Fruit fly (Drosophila melanogaster) whole organism, pupa: ENCODE data around the gene CG14073.

Source experiments
- CG10348 ChIP-seq: fragments of 200-800 bp; sonication (Bioruptor generic); IDR thresholded peaks from 2 replicates; pipeline ENCODE4 v1.3.6; 2022; ENCODE audit warnings: missing biosample characterization, missing genetic modification characterization
- CG12605 ChIP-seq: fragments of 200-800 bp; sonication (Bioruptor generic); IDR thresholded peaks from 2 replicates; pipeline ENCODE4 v1.3.6; 2022; ENCODE audit warnings: missing biosample characterization, missing genetic modification characterization
- CG13204 ChIP-seq: fragments of 200-800 bp; sonication (Bioruptor generic); optimal IDR thresholded peaks from 2 replicates; lab custom pipeline; 2018; ENCODE audit warnings: missing biosample characterization, mild to moderate bottlenecking, missing genetic modification characterization, moderate library complexity
- CG14655 ChIP-seq: fragments of 200-800 bp; sonication (Bioruptor generic); optimal IDR thresholded peaks from 3 replicates; lab custom pipeline; 2017; ENCODE audit warnings: mild to moderate bottlenecking, missing biosample characterization, missing genetic modification reagents, missing genetic modification characterization
- CG15710 ChIP-seq: fragments of 200-800 bp; sonication (Bioruptor generic); optimal IDR thresholded peaks from 2 replicates; lab custom pipeline; 2018; ENCODE audit warnings: missing biosample characterization, mild to moderate bottlenecking, missing genetic modification characterization, moderate library complexity
- CG17806 ChIP-seq: fragments of 200-800 bp; sonication (Bioruptor generic); optimal IDR thresholded peaks from 2 replicates; lab custom pipeline; 2018; ENCODE audit warnings: missing biosample characterization, mild to moderate bottlenecking, missing genetic modification characterization, moderate library complexity
- CG32121 ChIP-seq: fragments of 200-800 bp; sonication (Bioruptor generic); IDR thresholded peaks from 2 replicates; pipeline ENCODE4 v1.3.6; 2022; ENCODE audit warnings: missing biosample characterization, missing genetic modification characterization
- CG34367 ChIP-seq: fragments of 200-800 bp; sonication (Bioruptor generic); optimal IDR thresholded peaks from 2 replicates; lab custom pipeline; 2018; ENCODE audit warnings: missing biosample characterization, mild to moderate bottlenecking, missing genetic modification characterization
- CG4496 ChIP-seq: fragments of 200-800 bp; sonication (Bioruptor generic); IDR thresholded peaks from 3 replicates; pipeline ENCODE4 v1.3.6; 2022; ENCODE audit warnings: missing biosample characterization, missing genetic modification characterization
- CG8159 ChIP-seq: fragments of 200-800 bp; sonication (Bioruptor generic); optimal IDR thresholded peaks from 3 replicates; lab custom pipeline; 2018; ENCODE audit warnings: missing biosample characterization, mild to moderate bottlenecking, missing genetic modification characterization, moderate library complexity
- CG8301 ChIP-seq: fragments of 200-800 bp; sonication (Bioruptor generic); optimal IDR thresholded peaks from 2 replicates; lab custom pipeline; 2018; ENCODE audit warnings: missing biosample characterization, mild to moderate bottlenecking, missing genetic modification characterization
- CG9948 ChIP-seq: fragments of 200-800 bp; sonication (Bioruptor generic); optimal IDR thresholded peaks from 2 replicates; lab custom pipeline; 2018; ENCODE audit warnings: missing biosample characterization, mild to moderate bottlenecking, missing genetic modification characterization, moderate library complexity
- D1 ChIP-seq: fragments of 200-800 bp; sonication (Bioruptor generic); optimal IDR thresholded peaks from 2 replicates; lab custom pipeline; 2018; ENCODE audit warnings: missing biosample characterization, mild to moderate bottlenecking, missing genetic modification characterization, moderate library complexity
- EcR ChIP-seq: fragments of 200-800 bp; sonication (Bioruptor generic); optimal IDR thresholded peaks from 3 replicates; lab custom pipeline; 2019; ENCODE audit warnings: missing biosample characterization, missing genetic modification characterization, mild to moderate bottlenecking, moderate library complexity, missing genetic modification reagents
- Ets98B ChIP-seq: fragments of 200-800 bp; sonication (Bioruptor generic); IDR thresholded peaks from 2 replicates; pipeline ENCODE4 v1.3.6; 2022; ENCODE audit warnings: missing biosample characterization, missing genetic modification characterization
- Pif1A ChIP-seq: fragments of 200-800 bp; sonication (Bioruptor generic); optimal IDR thresholded peaks from 3 replicates; lab custom pipeline; 2016; ENCODE audit warnings: missing biosample characterization, missing genetic modification characterization
- Pif1B ChIP-seq: fragments of 200-800 bp; sonication (Bioruptor generic); optimal IDR thresholded peaks from 3 replicates; lab custom pipeline; 2016; ENCODE audit warnings: missing biosample characterization, missing genetic modification characterization
- Snoo ChIP-seq: fragments of 200-800 bp; sonication (Bioruptor generic); optimal IDR thresholded peaks from 3 replicates; lab custom pipeline; 2017; ENCODE audit warnings: missing biosample characterization, mild to moderate bottlenecking, missing genetic modification characterization, inconsistent platforms
- fd96Ca ChIP-seq: fragments of 200-800 bp; sonication (Bioruptor generic); IDR thresholded peaks from 3 replicates; pipeline ENCODE4 v1.3.6; 2022; ENCODE audit warnings: missing biosample characterization, missing genetic modification characterization
- gl ChIP-seq: fragments of 200-800 bp; sonication (Bioruptor generic); optimal IDR thresholded peaks from 2 replicates; lab custom pipeline; 2018; ENCODE audit warnings: missing biosample characterization, mild to moderate bottlenecking, missing genetic modification characterization
- rn ChIP-seq: fragments of 200-800 bp; sonication (Bioruptor generic); IDR thresholded peaks from 2 replicates; pipeline ENCODE4 v1.3.6; 2022; ENCODE audit warnings: missing biosample characterization, missing genetic modification characterization

Gene CG14073

dm6 chr3L:18795056-18795841 is 25.2 kb downstream of the CG14073 start:
- TF ChIP-seq CG34367 (tag; lab: Kevin White, UChicago) (no peak), CG32121 (peak; percentile 51; the same call in 1 of the 2 replicates)

DNA sequence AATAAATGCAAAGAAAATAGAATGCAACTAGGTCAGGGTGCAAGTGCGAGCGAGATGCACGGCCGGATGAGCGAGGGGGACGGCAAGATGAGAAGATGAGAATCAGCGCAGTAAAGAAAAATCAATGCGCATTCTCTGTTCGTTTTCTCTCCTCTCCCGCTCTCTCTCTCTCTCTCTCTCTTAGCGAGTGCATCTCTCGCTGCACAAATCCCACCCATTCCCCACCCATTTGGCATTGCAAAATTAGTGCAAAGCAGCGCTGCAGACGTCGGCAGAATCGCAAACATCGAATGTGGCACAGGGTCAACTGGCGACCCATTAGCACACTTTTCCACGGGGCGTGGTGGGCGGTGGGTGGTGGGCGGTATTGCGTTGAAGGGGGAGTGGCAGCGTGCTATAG is 27.6 kb downstream of the CG14073 start:
- TF ChIP-seq D1 (tag; lab: Kevin White, UChicago) (no peak), CG10348 (GFP tag; lab: Robert Waterston, UW) (no peak), fd96Ca (GFP tag; lab: Robert Waterston, UW) (0 out of 3 replicates have a peak, but pooled peaks have one; percentile 16), rn (GFP tag; lab: Robert Waterston, UW) (no peak), CG8159 (tag; lab: Kevin White, UChicago) (no peak), Pif1B (GFP tag; lab: Kevin White, UChicago) (no peak), CG12605 (GFP tag; lab: Robert Waterston, UW) (peak; percentile 28; the same call in 1 of the 2 replicates), CG34367 (tag; lab: Kevin White, UChicago) (no peak), CG9948 (tag; lab: Kevin White, UChicago) (no peak), Pif1A (no peak), CG14655 (no peak), Ets98B (GFP tag; lab: Robert Waterston, UW) (peak; percentile 25; the same call in 1 of the 2 replicates), CG13204 (peak; percentile 10), Snoo (tag; lab: Kevin White, UChicago) (no peak), gl (tag; lab: Kevin White, UChicago) (no peak), CG17806 (tag; lab: Kevin White, UChicago) (no peak), CG8301 (tag; lab: Kevin White, UChicago) (no peak), CG4496 (GFP tag; lab: Robert Waterston, UW) (0 out of 3 replicates have a peak, but pooled peaks have one; percentile 50), EcR (peak; percentile 18), CG32121 (0 out of 2 replicates have a peak, but pooled peaks have one; percentile 13), CG15710 (tag; lab: Kevin White, UChicago) (no peak)

dm6 chr3L:18792009-18792339 is 28.5 kb downstream of the CG14073 start:
- TF ChIP-seq CG14655 = no peak
- TF ChIP-seq EcR = peak; percentile 47

DNA sequence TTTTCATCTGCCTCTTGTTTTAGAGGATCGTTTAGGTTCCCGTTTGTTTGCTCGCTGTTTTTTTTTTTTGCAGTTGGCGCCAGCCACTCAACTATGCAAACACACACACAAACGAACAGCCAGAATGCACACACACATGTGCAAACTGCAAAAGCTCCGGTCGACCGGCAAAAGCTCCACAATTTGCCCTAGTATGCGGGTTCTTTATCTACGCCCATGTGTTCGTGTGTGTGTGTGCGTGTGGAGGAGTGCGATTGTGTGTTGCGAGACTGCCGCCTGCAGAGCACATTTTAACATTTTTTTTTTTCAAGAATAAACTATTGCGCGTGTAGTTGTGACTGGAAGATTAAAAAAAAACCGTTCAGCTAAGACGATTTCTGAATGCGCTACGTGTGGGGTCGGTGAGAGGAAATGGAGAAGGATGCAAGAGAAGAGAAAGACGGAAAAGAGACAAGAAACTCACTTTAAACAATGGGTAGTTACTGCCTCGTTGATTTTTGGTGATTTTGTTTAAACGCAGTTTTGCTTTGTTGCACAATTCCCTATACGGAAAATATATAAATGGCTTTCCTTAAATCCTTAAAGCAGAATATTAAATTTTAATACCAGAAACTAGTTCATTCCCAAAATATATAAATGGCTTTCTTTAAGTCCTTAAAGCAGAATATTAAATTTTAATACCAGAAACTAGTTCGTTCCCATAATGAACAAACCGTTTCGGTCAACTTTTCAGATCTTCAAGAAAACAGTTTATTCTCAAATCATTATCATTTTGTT is 29.1 kb downstream of the CG14073 start:
- TF ChIP-seq CG8159 (tag; lab: Kevin White, UChicago) (peak; percentile 70), CG9948 (tag; lab: Kevin White, UChicago) (peak; percentile 48), gl (tag; lab: Kevin White, UChicago) (peak; percentile 82), CG32121 (peak; percentile 72), CG34367 (tag; lab: Kevin White, UChicago) (peak; percentile 74), D1 (tag; lab: Kevin White, UChicago) (no peak), CG13204 (peak; percentile 32), CG15710 (tag; lab: Kevin White, UChicago) (peak; percentile 72), Snoo (tag; lab: Kevin White, UChicago) (no peak), CG4496 (GFP tag; lab: Robert Waterston, UW) (peak; percentile 86), CG8301 (tag; lab: Kevin White, UChicago) (peak; percentile 34), CG17806 (tag; lab: Kevin White, UChicago) (peak; percentile 62), Ets98B (GFP tag; lab: Robert Waterston, UW) (peak; percentile 48), CG12605 (GFP tag; lab: Robert Waterston, UW) (peak; percentile 66), Pif1A (peak; percentile 35), Pif1B (GFP tag; lab: Kevin White, UChicago) (peak; percentile 52), EcR (peak; percentile 62), CG14655 (peak; percentile 55), fd96Ca (GFP tag; lab: Robert Waterston, UW) (peak; percentile 76; the same call in 2 of the 3 replicates), rn (GFP tag; lab: Robert Waterston, UW) (no peak), CG10348 (GFP tag; lab: Robert Waterston, UW) (no peak)

DNA sequence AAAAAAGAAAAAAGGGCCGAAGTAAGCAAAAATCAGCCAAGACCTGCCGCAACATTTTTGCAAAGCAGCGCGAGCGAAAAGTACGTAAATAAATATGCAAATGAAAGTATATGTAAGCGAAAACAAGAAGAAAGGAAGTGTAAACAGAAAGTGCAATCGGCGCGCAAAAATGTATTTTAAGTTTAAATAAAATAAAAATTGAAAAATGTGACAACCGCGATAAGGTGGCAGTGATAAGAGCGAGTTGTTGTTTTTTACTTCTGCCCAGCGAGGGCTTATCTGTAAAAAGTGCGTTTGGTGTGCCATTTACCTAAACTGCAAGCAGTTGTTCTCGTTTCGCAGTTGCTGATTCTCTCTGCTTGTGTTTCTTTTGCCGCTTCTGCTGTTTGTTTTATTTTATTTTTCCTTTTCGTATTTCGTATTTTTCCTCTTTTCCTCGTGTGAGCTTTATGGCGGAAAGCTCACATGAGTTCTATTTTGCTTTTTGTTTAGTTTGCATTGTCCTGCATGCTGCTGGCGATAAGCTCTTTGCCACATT is 29.8 kb downstream of the CG14073 start:
- TF ChIP-seq EcR (no peak), Snoo (tag; lab: Kevin White, UChicago) (peak; percentile 36), CG13204 (peak; percentile 80), rn (GFP tag; lab: Robert Waterston, UW) (peak; percentile 75), D1 (tag; lab: Kevin White, UChicago) (no peak), CG9948 (tag; lab: Kevin White, UChicago) (peak; percentile 53), CG8301 (tag; lab: Kevin White, UChicago) (peak; percentile 71), CG4496 (GFP tag; lab: Robert Waterston, UW) (peak; percentile 89), Ets98B (GFP tag; lab: Robert Waterston, UW) (peak; percentile 81), CG17806 (tag; lab: Kevin White, UChicago) (peak; percentile 63), CG15710 (tag; lab: Kevin White, UChicago) (peak; percentile 66), CG10348 (GFP tag; lab: Robert Waterston, UW) (no peak), CG14655 (peak; percentile 81), CG34367 (tag; lab: Kevin White, UChicago) (peak; percentile 77), CG32121 (peak; percentile 79), Pif1B (GFP tag; lab: Kevin White, UChicago) (peak; percentile 27), CG12605 (GFP tag; lab: Robert Waterston, UW) (peak; percentile 96), CG8159 (tag; lab: Kevin White, UChicago) (peak; percentile 69), fd96Ca (GFP tag; lab: Robert Waterston, UW) (peak; percentile 71; the same call in 2 of the 3 replicates), gl (tag; lab: Kevin White, UChicago) (peak; percentile 91), Pif1A (peak; percentile 83)
